Worm (Caenorhabditis elegans) whole organism, L4/young adult: ENCODE data around the gene F58H1.5.

ENCODE experiments used
- dao-5 ChIP-seq: sonication (generic microtip); optimal IDR thresholded peaks from 2 replicates; lab custom pipeline; 2016; ENCODE audit warnings: missing genotype, missing genetic modification characterization, moderate library complexity, missing compliant biosample characterization
- him-1 ChIP-seq: sonication (generic microtip); optimal IDR thresholded peaks from 2 replicates; lab custom pipeline; 2016; ENCODE audit warnings: missing genotype, missing genetic modification reagents, missing genetic modification characterization, missing compliant biosample characterization

ce11 chrV:11947414-11947954 is 10.7 kb upstream of the F58H1.5 start:
- TF ChIP-seq dao-5 (tag; lab: Kevin White, UChicago) (no peak), him-1 (tag; lab: Kevin White, UChicago) (no peak)
